Fruit fly (Drosophila melanogaster) whole organism, wandering third instar larva: ENCODE data around the gene Tcs4.

Experiments
- Dif ChIP-seq: fragments of 200-275, 200-300 bp; sonication (Bioruptor generic); optimal IDR thresholded peaks from 2 replicates; lab custom pipeline; 2018; ENCODE audit warnings: missing biosample characterization, missing genetic modification characterization; ENCODE audit not compliant: partially characterized antibody
- Mio ChIP-seq: sonication (Bioruptor generic); optimal IDR thresholded peaks from 2 replicates; lab custom pipeline; 2016; ENCODE audit warnings: missing biosample characterization, missing genetic modification characterization
- Sp1 ChIP-seq: fragments of 200-800 bp; sonication (Bioruptor generic); optimal IDR thresholded peaks from 3 replicates; lab custom pipeline; 2019; ENCODE audit warnings: missing biosample characterization, mild to moderate bottlenecking, missing genetic modification characterization, moderate library complexity
- dl ChIP-seq, 2 experiments: fragments of 175-275, 200-275 bp in 1 of 2; fragments of 200-275 bp in 1 of 2; sonication (Bioruptor generic); optimal IDR thresholded peaks; lab custom pipeline; 2018; ENCODE audit warnings: mild to moderate bottlenecking in 2 of 2, missing biosample characterization in 2 of 2, missing genetic modification characterization in 2 of 2, moderate library complexity in 2 of 2; ENCODE audit not compliant: partially characterized antibody in 2 of 2, insufficient read depth in 1 of 2
- fru ChIP-seq: fragments of 200-800 bp; sonication (Bioruptor generic); optimal IDR thresholded peaks from 3 replicates; lab custom pipeline; 2016; ENCODE audit warnings: missing biosample characterization, mild to moderate bottlenecking, missing genetic modification characterization
- rgr ChIP-seq: fragments of 200-800 bp; sonication (Bioruptor generic); optimal IDR thresholded peaks from 3 replicates; lab custom pipeline; 2016; ENCODE audit warnings: missing biosample characterization, mild to moderate bottlenecking, missing genetic modification characterization
- sv ChIP-seq: fragments of 200-800 bp; sonication (Bioruptor generic); optimal IDR thresholded peaks from 3 replicates; lab custom pipeline; 2016; ENCODE audit warnings: missing biosample characterization, missing genetic modification characterization

dm6 chrX:19737872-19738271 is 36.3 kb upstream of the Tcs4 start:
- no peak for TF ChIP-seq sv
- TF ChIP-seq rgr (GFP tag; lab: Kevin White, UChicago) = no peak
- TF ChIP-seq Dif = no peak
- no peak for TF ChIP-seq dl (GFP tag; optimal IDR thresholded peaks at IDR 0.05; lab: Kevin White, UChicago; ENCODE audit: insufficient read depth in 1 of 2, partially characterized antibody in 2 of 2)
- no peak for TF ChIP-seq Sp1 (GFP tag; lab: Kevin White, UChicago)
- no peak for TF ChIP-seq Mio
- TF ChIP-seq fru (GFP tag; lab: Kevin White, UChicago) = no peak
